Fruit fly (Drosophila melanogaster): ENCODE results near the gene Flad2.

The Flad2 gene

dm6 chr2L:13368940-13369339 lies 43.4 kb upstream of the Flad2 start, which contains the start of gene CG31855 (continued):
- TF ChIP-seq CG13775 (GFP tag; optimal IDR thresholded peaks at IDR 0.05), result peak; percentile 59
- peak; percentile 80 for TF ChIP-seq rib (GFP tag; IDR thresholded peaks at IDR 0.05)
- peak; percentile 81 to 82 for TF ChIP-seq Hr51 (GFP tag; optimal IDR thresholded peaks at IDR 0.05)
- peak; percentile 82 for TF ChIP-seq CG13123 (GFP tag; optimal IDR thresholded peaks at IDR 0.05)
- TF ChIP-seq NK7.1 (GFP tag; optimal IDR thresholded peaks at IDR 0.05), result no peak
- TF ChIP-seq CG6272 (GFP tag; IDR thresholded peaks at IDR 0.05), result peak; percentile 77
- peak; percentile 80 for TF ChIP-seq vfl (GFP tag; optimal IDR thresholded peaks at IDR 0.05)
- peak; percentile 92 for TF ChIP-seq vvl (GFP tag; IDR thresholded peaks at IDR 0.05)
- TF ChIP-seq CG16779 (GFP tag; IDR thresholded peaks at IDR 0.05), result peak; percentile 86
- peak; percentile 90 for TF ChIP-seq CG34376 (GFP tag; optimal IDR thresholded peaks at IDR 0.05)
- peak; percentile 52 for TF ChIP-seq Deaf1 (tag; optimal IDR thresholded peaks at IDR 0.05)
- TF ChIP-seq caup (GFP tag; optimal IDR thresholded peaks at IDR 0.05; ENCODE audit: severe bottlenecking), result peak; percentile 87
- TF ChIP-seq E2f1 (GFP tag; IDR thresholded peaks at IDR 0.05), result peak; percentile 77
- TF ChIP-seq CG13424 (tag; optimal IDR thresholded peaks at IDR 0.05), result peak; percentile 69
- TF ChIP-seq Tbp (GFP tag; optimal IDR thresholded peaks at IDR 0.05), result no peak
- no peak for TF ChIP-seq toy (GFP tag; IDR thresholded peaks at IDR 0.05)
- no peak for TF ChIP-seq hbn (GFP tag; IDR thresholded peaks at IDR 0.05; ENCODE audit: partially characterized antibody)
- peak; percentile 74 for TF ChIP-seq CG10462 (GFP tag; optimal IDR thresholded peaks at IDR 0.05)
- TF ChIP-seq ttk (GFP tag; IDR thresholded peaks at IDR 0.05), result peak; percentile 69
- TF ChIP-seq CG10267 (tag; optimal IDR thresholded peaks at IDR 0.05), result peak; percentile 96
- no peak for TF ChIP-seq cg (GFP tag; optimal IDR thresholded peaks at IDR 0.05)
- TF ChIP-seq HLH3B (GFP tag; IDR thresholded peaks at IDR 0.05), result peak; percentile 82
- peak; percentile 78 for TF ChIP-seq Dek (tag; optimal IDR thresholded peaks at IDR 0.05)
- no peak for TF ChIP-seq ato (GFP tag; IDR thresholded peaks at IDR 0.05; ENCODE audit: partially characterized antibody)
- peak; percentile 87 for TF ChIP-seq CG4854 (GFP tag; optimal IDR thresholded peaks at IDR 0.05)
- peak; percentile 57; the same call in 2 of the 3 replicates for TF ChIP-seq CG2889 (GFP tag; IDR thresholded peaks at IDR 0.05)
- peak; percentile 67 for TF ChIP-seq CrebB (tag; optimal IDR thresholded peaks at IDR 0.05)
- TF ChIP-seq lov (optimal IDR thresholded peaks at IDR 0.05), result no peak
- peak; percentile 62; the same call in 1 of the 3 replicates for TF ChIP-seq lov (GFP tag; IDR thresholded peaks at IDR 0.05)
- peak; percentile 79 for TF ChIP-seq Antp (GFP tag; optimal IDR thresholded peaks at IDR 0.05)
- peak; percentile 19 for TF ChIP-seq CG3163 (GFP tag; optimal IDR thresholded peaks at IDR 0.05)
- no peak for TF ChIP-seq exex (tag; optimal IDR thresholded peaks at IDR 0.05)
- TF ChIP-seq CG18262 (tag; optimal IDR thresholded peaks at IDR 0.05), result peak; percentile 77
- TF ChIP-seq h (optimal IDR thresholded peaks at IDR 0.05), result no peak
- no peak for TF ChIP-seq CG9797 (GFP tag; optimal IDR thresholded peaks at IDR 0.05)
- TF ChIP-seq sug (tag; optimal IDR thresholded peaks at IDR 0.05), result peak; percentile 81
- TF ChIP-seq grn (GFP tag; optimal IDR thresholded peaks at IDR 0.05), result no peak
- no peak for TF ChIP-seq HmgD (GFP tag; optimal IDR thresholded peaks at IDR 0.05)
- no peak for TF ChIP-seq tll (GFP tag; optimal IDR thresholded peaks at IDR 0.05)
- peak; percentile 61 for TF ChIP-seq schlank (tag; optimal IDR thresholded peaks at IDR 0.05)
- no peak for TF ChIP-seq Neu2 (GFP tag; optimal IDR thresholded peaks at IDR 0.05; ENCODE audit: borderline replicate concordance)
- peak; percentile 61 for TF ChIP-seq al (GFP tag; IDR thresholded peaks at IDR 0.05)
- peak; percentile 96 for TF ChIP-seq sens (GFP tag)
- TF ChIP-seq amos (GFP tag; IDR thresholded peaks at IDR 0.05; ENCODE audit: partially characterized antibody), result no peak; the same call in 1 of the 2 replicates
- peak; percentile 53 for TF ChIP-seq CG2202 (tag; optimal IDR thresholded peaks at IDR 0.05)
- peak; percentile 56 for TF ChIP-seq CG1529 (GFP tag; optimal IDR thresholded peaks at IDR 0.05)
- TF ChIP-seq phol (tag; optimal IDR thresholded peaks at IDR 0.05), result peak; percentile 70
- peak; percentile 83 for TF ChIP-seq CG17328 (GFP tag; IDR thresholded peaks at IDR 0.05)
- peak; percentile 79 for TF ChIP-seq CG7556 (GFP tag; optimal IDR thresholded peaks at IDR 0.05)
- TF ChIP-seq org-1 (GFP tag; optimal IDR thresholded peaks at IDR 0.05), result peak; percentile 43
- peak; percentile 41; the same call in 1 of the 2 replicates for TF ChIP-seq Poxn (GFP tag; IDR thresholded peaks at IDR 0.05)

Measured in whole organism, embryonic.